Worm (Caenorhabditis elegans) whole organism, midembryonic: ENCODE results near the gene R07E4.1.

Experiments
- T22C8.4 ChIP-seq: fragments of 200-800 bp; sonication (Bioruptor generic); IDR thresholded peaks from 2 replicates; pipeline ENCODE4 v1.3.6; 2022; ENCODE audit warnings: missing genetic modification characterization, missing compliant biosample characterization
- cog-1 ChIP-seq: sonication (generic microtip); optimal IDR thresholded peaks from 2 replicates; lab custom pipeline; 2016; ENCODE audit warnings: missing genetic modification characterization, missing compliant biosample characterization
- flt-1 ChIP-seq: fragments of 200-800 bp; sonication (Bioruptor generic); IDR thresholded peaks from 2 replicates; pipeline ENCODE4 v1.3.6; 2022; ENCODE audit warnings: missing genetic modification characterization, missing compliant biosample characterization
- klf-2 ChIP-seq: fragments of 200-800 bp; sonication (Bioruptor generic); conservative IDR thresholded peaks from 2 replicates; pipeline ENCODE4 v1.3.6; 2022; ENCODE audit warnings: missing genetic modification reagents, missing genetic modification characterization, missing compliant biosample characterization
- med-1 ChIP-seq: sonication (generic microtip); optimal IDR thresholded peaks from 2 replicates; lab custom pipeline; 2017; ENCODE audit warnings: missing genetic modification characterization, mild to moderate bottlenecking, missing compliant biosample characterization, antibody characterized with exemption, missing genetic modification reagents; ENCODE audit not compliant: insufficient read depth
- ref-1 ChIP-seq: fragments of 200-800 bp; sonication (Bioruptor generic); conservative IDR thresholded peaks from 2 replicates; pipeline ENCODE4 v1.3.6; 2022; ENCODE audit warnings: missing genetic modification reagents, missing genetic modification characterization, missing compliant biosample characterization
- tab-1 ChIP-seq: fragments of 200-800 bp; sonication (Bioruptor generic); IDR thresholded peaks from 2 replicates; pipeline ENCODE4 v1.3.6; 2022; ENCODE audit warnings: missing genetic modification characterization, missing compliant biosample characterization
- ztf-23 ChIP-seq: fragments of 200-800 bp; sonication (Bioruptor generic); IDR thresholded peaks from 2 replicates; pipeline ENCODE4 v1.3.6; 2022; ENCODE audit warnings: missing genetic modification reagents, missing genetic modification characterization, missing compliant biosample characterization
- ztf-29 ChIP-seq: fragments of 200-800 bp; sonication (Bioruptor generic); IDR thresholded peaks from 2 replicates; pipeline ENCODE4 v1.3.6; 2022; ENCODE audit warnings: missing genetic modification reagents, missing genetic modification characterization, missing compliant biosample characterization

Gene R07E4.1

DNA sequence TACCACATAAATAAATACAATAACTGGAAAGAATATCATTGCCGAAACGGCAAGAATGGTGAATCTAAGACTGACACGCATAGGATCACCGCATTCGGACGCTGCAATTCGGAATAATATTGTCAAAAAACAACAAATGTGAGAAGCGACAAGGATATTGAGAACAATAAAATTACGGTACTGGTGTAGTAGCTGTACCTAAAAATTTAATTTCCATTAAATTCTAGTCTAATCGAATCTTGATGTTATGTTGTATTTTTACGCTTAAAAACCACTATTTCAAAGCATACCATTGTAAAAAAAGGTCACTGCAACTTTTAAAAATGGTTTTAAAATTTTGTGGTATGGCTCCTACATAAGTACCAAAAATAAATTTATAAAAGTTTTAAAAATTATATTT is 10.1 kb upstream of the R07E4.1 start, which contains the start of gene mig-23:
Gene mig-23 (minus strand): TSS at position 101 of the 400 bp plus-strand sequence.
- TF ChIP-seq ztf-29 (GFP tag; lab: Robert Waterston, UW) (no peak), ztf-23 (GFP tag; lab: Robert Waterston, UW) (no peak), med-1 (GFP tag; lab: Kevin White, UChicago) (no peak), ref-1 (no peak), flt-1 (no peak), cog-1 (tag; lab: Kevin White, UChicago) (no peak), T22C8.4 (no peak), klf-2 (GFP tag; lab: Robert Waterston, UW) (no peak), tab-1 (GFP tag; lab: Robert Waterston, UW) (no peak)

DNA sequence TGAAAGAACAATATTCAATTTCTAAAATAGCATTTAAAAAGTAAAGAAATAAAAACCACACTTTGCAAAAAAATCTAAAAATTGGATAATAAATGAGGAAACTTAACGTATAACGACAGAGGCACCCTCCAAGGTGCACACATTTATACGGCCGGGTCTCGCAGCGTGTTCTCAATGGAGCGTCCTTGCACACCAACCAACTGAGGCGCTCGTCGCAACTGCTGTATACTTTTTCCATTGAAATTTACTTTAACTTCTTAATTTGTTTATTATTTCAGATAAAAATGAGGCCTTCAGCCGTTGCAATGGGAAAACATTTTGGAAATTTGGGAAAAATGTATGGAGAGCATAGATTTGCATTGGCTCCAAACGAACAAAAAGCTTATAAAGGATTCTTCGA is 5.7 kb upstream of the R07E4.1 start, which contains the start of the genes R07E4.5 and R07E4.3:
Gene R07E4.5 (minus strand): TSS at position 1 of the 400 bp plus-strand sequence.
Gene R07E4.3 (plus strand): TSS at position 285 of the 400 bp plus-strand sequence.
- TF ChIP-seq T22C8.4 (no peak), klf-2 (GFP tag; lab: Robert Waterston, UW) (no peak), ref-1 (no peak), cog-1 (tag; lab: Kevin White, UChicago) (peak; percentile 43), ztf-23 (GFP tag; lab: Robert Waterston, UW) (peak; percentile 62; the same call in 1 of the 2 replicates), tab-1 (GFP tag; lab: Robert Waterston, UW) (no peak), flt-1 (0 out of 2 replicates have a peak, but pooled peaks have one; percentile 56), med-1 (GFP tag; lab: Kevin White, UChicago) (no peak), ztf-29 (GFP tag; lab: Robert Waterston, UW) (no peak)

DNA sequence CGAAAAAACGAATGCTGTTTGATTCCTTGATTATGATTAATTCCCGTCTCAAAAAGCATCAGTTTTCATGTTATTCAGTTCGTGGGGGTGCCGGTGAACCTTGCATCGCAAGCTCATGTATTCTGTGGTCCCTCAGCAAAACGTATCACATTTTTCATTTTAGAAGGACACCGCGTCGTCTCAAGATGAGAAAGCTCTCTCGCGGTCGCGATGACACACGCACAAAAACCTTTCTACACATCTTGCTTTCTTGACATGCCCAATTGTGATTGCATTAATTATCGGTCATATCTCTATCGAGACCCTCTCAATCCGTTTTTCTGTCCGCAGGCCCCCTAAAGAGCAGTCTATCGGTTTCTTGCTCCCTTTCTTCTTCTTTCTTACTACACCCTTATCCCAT is 2.8 kb upstream of the R07E4.1 start:
- TF ChIP-seq tab-1 (GFP tag; lab: Robert Waterston, UW) (no peak), cog-1 (tag; lab: Kevin White, UChicago) (no peak), med-1 (GFP tag; lab: Kevin White, UChicago) (no peak), T22C8.4 (no peak)

DNA sequence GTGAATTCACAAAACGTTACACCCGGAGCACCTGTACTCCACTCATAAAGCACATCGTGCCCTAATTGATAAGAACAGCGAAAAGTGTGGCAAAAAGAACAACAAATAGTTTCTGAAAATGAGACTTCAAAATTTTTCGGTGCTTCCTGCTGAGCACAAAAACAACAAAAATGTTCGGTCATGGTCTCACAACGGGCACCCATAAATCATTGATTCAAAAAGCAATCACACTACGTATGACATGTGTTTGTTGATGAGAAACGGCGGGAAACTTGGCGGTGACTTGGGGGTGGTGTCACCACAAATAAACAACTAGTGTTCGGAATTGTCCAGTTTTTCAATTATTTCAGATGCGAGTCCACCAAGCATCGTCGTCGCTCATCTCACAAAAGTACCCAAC is 2.0 kb downstream of the R07E4.1 start:
- no peak for TF ChIP-seq ztf-23 (GFP tag; lab: Robert Waterston, UW)
- no peak for TF ChIP-seq tab-1 (GFP tag; lab: Robert Waterston, UW)
- TF ChIP-seq ref-1 = no peak
- TF ChIP-seq cog-1 (tag; lab: Kevin White, UChicago) = no peak
- no peak for TF ChIP-seq klf-2 (GFP tag; lab: Robert Waterston, UW)
- TF ChIP-seq ztf-29 (GFP tag; lab: Robert Waterston, UW) = no peak
- no peak for TF ChIP-seq T22C8.4
- no peak for TF ChIP-seq med-1 (GFP tag; lab: Kevin White, UChicago)
- TF ChIP-seq flt-1 = no peak

DNA sequence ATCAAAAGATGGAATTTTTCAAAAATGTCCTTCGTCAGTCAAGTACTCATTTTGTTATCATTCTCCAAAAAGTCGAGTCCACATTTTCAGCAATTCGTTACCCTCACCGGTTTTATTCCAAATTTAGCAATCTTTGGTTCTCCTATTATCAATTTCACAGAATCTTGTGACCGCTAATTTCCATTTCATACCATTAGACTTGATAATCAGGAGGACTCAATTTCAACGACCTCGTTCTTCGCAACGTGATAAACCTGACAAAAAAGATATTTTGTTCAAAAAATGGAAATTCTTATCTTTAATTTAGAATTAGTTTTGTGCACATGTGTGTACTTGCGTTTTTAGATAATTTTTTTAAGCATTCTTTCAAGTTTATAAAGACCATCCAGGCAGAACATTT is 3.6 kb downstream of the R07E4.1 start:
- TF ChIP-seq ref-1 (no peak), cog-1 (tag; lab: Kevin White, UChicago) (no peak), T22C8.4 (no peak), flt-1 (no peak), med-1 (GFP tag; lab: Kevin White, UChicago) (no peak), ztf-23 (GFP tag; lab: Robert Waterston, UW) (no peak), klf-2 (GFP tag; lab: Robert Waterston, UW) (no peak)

DNA sequence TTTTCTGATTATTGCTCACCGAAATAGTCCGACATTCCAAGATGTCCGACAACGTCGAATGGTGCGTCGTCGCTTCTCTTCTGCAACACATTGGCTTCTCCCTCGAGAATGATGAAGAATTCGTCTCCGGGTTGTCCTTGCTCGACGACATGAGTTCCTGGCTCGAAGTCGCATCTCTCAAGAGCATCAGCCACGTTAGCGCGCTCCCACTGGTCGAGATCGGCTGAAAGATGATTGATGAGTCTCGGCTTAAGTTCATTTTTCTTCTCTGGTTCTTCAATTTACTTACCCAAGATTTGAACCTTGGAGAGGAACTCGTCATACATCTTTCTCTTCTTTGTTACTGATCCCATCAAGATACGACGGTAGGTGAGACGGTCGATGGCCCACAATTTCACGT is 13.3 kb downstream of the R07E4.1 start:
- TF ChIP-seq klf-2 (GFP tag; lab: Robert Waterston, UW) (no peak), tab-1 (GFP tag; lab: Robert Waterston, UW) (no peak), med-1 (GFP tag; lab: Kevin White, UChicago) (no peak), cog-1 (tag; lab: Kevin White, UChicago) (no peak), T22C8.4 (no peak), ztf-23 (GFP tag; lab: Robert Waterston, UW) (no peak)

DNA sequence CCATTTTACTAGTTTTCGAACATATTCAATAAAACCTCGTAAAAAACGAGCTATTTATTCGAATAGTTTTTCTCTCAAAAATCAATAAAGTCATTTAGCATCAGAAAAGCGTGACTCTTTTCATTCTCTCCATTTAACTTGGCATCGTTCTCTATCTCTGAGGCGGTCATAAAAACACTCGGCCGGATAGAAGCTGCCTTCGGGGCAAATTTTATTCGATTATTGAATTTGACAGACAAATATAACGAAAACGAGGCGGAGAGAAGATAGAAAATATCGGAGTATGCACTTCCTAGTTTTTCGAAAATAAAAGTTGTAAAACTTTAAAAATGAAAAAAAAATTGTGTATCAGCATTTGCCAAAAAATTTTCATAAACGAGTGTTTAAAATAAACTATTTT is 16.3 kb downstream of the R07E4.1 start:
- TF ChIP-seq klf-2 (GFP tag; lab: Robert Waterston, UW) = no peak
- TF ChIP-seq tab-1 (GFP tag; lab: Robert Waterston, UW) = no peak
- TF ChIP-seq cog-1 (tag; lab: Kevin White, UChicago) = no peak
- no peak for TF ChIP-seq T22C8.4
- no peak for TF ChIP-seq flt-1
- no peak for TF ChIP-seq ztf-29 (GFP tag; lab: Robert Waterston, UW)
- no peak for TF ChIP-seq med-1 (GFP tag; lab: Kevin White, UChicago)
- no peak for TF ChIP-seq ref-1
- TF ChIP-seq ztf-23 (GFP tag; lab: Robert Waterston, UW) = no peak

DNA sequence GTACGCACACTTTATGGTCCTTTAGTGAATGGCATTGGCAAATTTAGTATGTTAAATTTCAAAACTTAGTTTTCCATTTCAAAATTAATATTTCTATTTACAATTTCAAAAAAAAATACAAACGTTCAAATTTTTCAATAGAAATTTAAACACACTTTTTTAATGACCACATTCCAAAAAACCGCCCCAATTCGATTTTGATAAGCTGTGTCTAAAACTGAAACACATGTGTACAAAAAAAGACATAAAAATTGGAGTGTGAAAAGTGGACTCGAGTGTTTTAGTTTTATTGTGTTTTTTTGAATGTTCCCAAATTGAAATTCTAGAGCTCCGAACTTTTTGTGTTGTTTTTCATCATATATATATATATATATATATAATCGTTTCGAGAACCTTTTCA is 16.8 kb downstream of the R07E4.1 start:
- TF ChIP-seq ref-1 (no peak), ztf-29 (GFP tag; lab: Robert Waterston, UW) (no peak), flt-1 (no peak), tab-1 (GFP tag; lab: Robert Waterston, UW) (no peak), med-1 (GFP tag; lab: Kevin White, UChicago) (no peak), cog-1 (tag; lab: Kevin White, UChicago) (no peak), ztf-23 (GFP tag; lab: Robert Waterston, UW) (no peak), klf-2 (GFP tag; lab: Robert Waterston, UW) (no peak), T22C8.4 (no peak)

DNA sequence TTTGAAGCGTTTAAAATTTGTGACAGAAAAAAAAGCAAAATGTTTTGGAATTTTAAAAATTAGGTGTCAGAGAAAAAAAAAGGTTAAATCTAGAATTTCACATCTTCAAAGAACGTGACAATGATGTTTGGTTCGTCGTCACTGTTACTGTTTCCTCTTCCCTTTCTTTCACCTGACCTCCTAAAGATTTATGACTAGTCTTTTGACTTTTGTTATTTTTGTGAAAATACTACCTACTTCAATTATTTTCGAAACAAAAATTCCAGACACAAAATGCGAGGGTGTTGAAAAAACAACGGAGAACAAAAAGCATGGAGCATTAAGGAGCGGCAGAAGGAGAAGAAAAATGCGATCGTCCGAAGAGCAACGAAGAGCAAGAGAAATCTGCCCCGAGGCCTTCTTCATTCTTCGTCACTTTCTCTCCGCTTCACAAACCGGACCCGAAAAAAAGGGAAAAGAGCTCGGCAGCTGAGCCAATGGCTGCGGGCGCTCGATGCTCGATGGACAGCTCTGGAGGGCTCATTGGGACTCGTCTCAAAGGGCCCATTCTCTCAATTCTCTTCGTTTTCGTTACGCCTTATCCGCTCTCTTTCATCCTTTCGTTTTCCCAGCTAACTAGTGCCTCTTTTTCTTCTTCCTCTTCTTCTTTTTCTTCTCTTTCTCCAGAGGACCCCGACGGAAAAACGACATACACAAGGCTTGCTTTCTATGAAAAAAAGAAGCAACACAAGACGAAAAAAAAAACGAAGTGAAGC is 17.5 kb downstream of the R07E4.1 start:
- TF ChIP-seq flt-1 = no peak
- TF ChIP-seq klf-2 (GFP tag; lab: Robert Waterston, UW) = no peak
- no peak for TF ChIP-seq tab-1 (GFP tag; lab: Robert Waterston, UW)
- TF ChIP-seq T22C8.4 = no peak
- TF ChIP-seq med-1 (GFP tag; lab: Kevin White, UChicago) = no peak
- no peak for TF ChIP-seq ztf-23 (GFP tag; lab: Robert Waterston, UW)
- no peak for TF ChIP-seq ztf-29 (GFP tag; lab: Robert Waterston, UW)
- no peak for TF ChIP-seq ref-1
- TF ChIP-seq cog-1 (tag; lab: Kevin White, UChicago) = no peak
